Worm (Caenorhabditis elegans) whole organism, L3 larva: Measurements from ENCODE around the gene fbxa-5.

Experiments
- ceh-82 ChIP-seq: fragments of 150-350 bp; optimal IDR thresholded peaks from 2 replicates; lab custom pipeline; 2014; ENCODE audit warnings: missing biosample characterization, missing genetic modification characterization
- fos-1 ChIP-seq: fragments of 150-350 bp; optimal IDR thresholded peaks from 2 replicates; lab custom pipeline; 2014; ENCODE audit warnings: missing biosample characterization, missing genetic modification characterization
- nhr-67 ChIP-seq: fragments of 150-350 bp; optimal IDR thresholded peaks from 2 replicates; lab custom pipeline; 2014; ENCODE audit warnings: missing biosample characterization, missing genetic modification characterization
- nhr-76 ChIP-seq: fragments of 150-350 bp; sonication (generic microtip); optimal IDR thresholded peaks from 5 replicates; lab custom pipeline; 2014; ENCODE audit warnings: missing biosample characterization, missing genetic modification characterization
- unc-62 ChIP-seq: fragments of 150-350 bp; sonication (generic microtip); optimal IDR thresholded peaks from 4 replicates; lab custom pipeline; 2014; ENCODE audit warnings: missing biosample characterization, missing genetic modification reagents, missing genetic modification characterization

ce11 chrIII:1295149-1295716 is 44.9 kb downstream of the fbxa-5 start, which contains the start of gene fbxa-35:
- TF ChIP-seq ceh-82 (tag; lab: Kevin White, UChicago) (no peak), unc-62 (GFP tag; lab: Kevin White, UChicago) (no peak), fos-1 (tag; lab: Kevin White, UChicago) (no peak), nhr-76 (no peak), nhr-67 (tag; lab: Kevin White, UChicago) (no peak)
